Worm (Caenorhabditis elegans) whole organism, L4 larva: Measurements from ENCODE around the gene clec-142.
"Not testable (repeated sequence)": the region's sequence is repeated elsewhere in the genome, so short reads cannot be mapped to it uniquely, and the experiment has no call there.

Experiments used
- F37D6.2 ChIP-seq: sonication (generic microtip); optimal IDR thresholded peaks from 2 replicates; lab custom pipeline; 2016; ENCODE audit warnings: mild to moderate bottlenecking, missing genetic modification characterization, missing compliant biosample characterization
- R02D3.7 ChIP-seq: fragments of 150-350 bp; sonication (generic microtip); optimal IDR thresholded peaks from 3 replicates; lab custom pipeline; 2014; ENCODE audit warnings: missing biosample characterization, missing genetic modification characterization
- T20F7.1 ChIP-seq: fragments of 200-800 bp; sonication (Bioruptor generic); optimal IDR thresholded peaks from 2 replicates; lab custom pipeline; 2018; ENCODE audit warnings: mild to moderate bottlenecking, missing genetic modification characterization, missing compliant biosample characterization
- Y5F2A.4 ChIP-seq: fragments of 200-800 bp; sonication (Bioruptor generic); optimal IDR thresholded peaks from 2 replicates; lab custom pipeline; 2018; ENCODE audit warnings: mild to moderate bottlenecking, missing genetic modification characterization, missing compliant biosample characterization
- aha-1 ChIP-seq: fragments of 150-350 bp; peaks from one replicate; lab custom pipeline; 2014; ENCODE audit warnings: missing biosample characterization, missing genetic modification characterization
- aly-2 ChIP-seq: sonication (generic microtip); optimal IDR thresholded peaks from 2 replicates; lab custom pipeline; 2018; ENCODE audit warnings: missing biosample characterization, missing genetic modification characterization
- ceh-20 ChIP-seq: fragments of 200-800 bp; sonication (Bioruptor generic); IDR thresholded peaks from 2 replicates; pipeline ENCODE4 v1.3.6; 2022; ENCODE audit warnings: missing genetic modification reagents, missing genetic modification characterization, missing compliant biosample characterization
- ceh-32 ChIP-seq: sonication (generic microtip); optimal IDR thresholded peaks from 2 replicates; lab custom pipeline; 2016; ENCODE audit warnings: mild to moderate bottlenecking, missing genetic modification characterization, missing compliant biosample characterization; ENCODE audit not compliant: poor library complexity
- daf-16 ChIP-seq, 3 experiments: sonication (generic microtip); optimal IDR thresholded peaks; 2 replicates each; lab custom pipeline; 2016 to 2017; ENCODE audit warnings: missing genetic modification characterization in 3 of 3, missing genetic modification reagents in 3 of 3, mild to moderate bottlenecking in 2 of 3, missing compliant biosample characterization in 2 of 3, missing biosample characterization in 1 of 3, moderate library complexity in 1 of 3
- dmd-6 ChIP-seq: fragments of 200-800 bp; sonication (Bioruptor generic); IDR thresholded peaks from 2 replicates; pipeline ENCODE4 v1.3.6; 2022; ENCODE audit warnings: missing genetic modification reagents, missing genetic modification characterization, missing compliant biosample characterization
- egl-43 ChIP-seq: fragments of 200-800 bp; sonication (Bioruptor generic); IDR thresholded peaks from 2 replicates; pipeline ENCODE4 v1.3.6; 2022; ENCODE audit warnings: missing genetic modification reagents, missing genetic modification characterization, missing compliant biosample characterization
- fkh-10 ChIP-seq: fragments of 150-350 bp; optimal IDR thresholded peaks from 2 replicates; lab custom pipeline; 2014; ENCODE audit warnings: missing biosample characterization, missing genetic modification reagents, missing genetic modification characterization
- fos-1 ChIP-seq: fragments of 150-350 bp; optimal IDR thresholded peaks from 2 replicates; lab custom pipeline; 2014; ENCODE audit warnings: missing biosample characterization, missing genetic modification characterization
- jun-1 ChIP-seq: fragments of 150-350 bp; optimal IDR thresholded peaks from 2 replicates; lab custom pipeline; 2014; ENCODE audit warnings: missing biosample characterization, missing genetic modification reagents, missing genetic modification characterization
- lin-29 ChIP-seq: fragments of 200-800 bp; sonication (Bioruptor generic); IDR thresholded peaks from 2 replicates; pipeline ENCODE4 v1.3.6; 2022; ENCODE audit warnings: missing genetic modification reagents, missing genetic modification characterization, missing compliant biosample characterization
- lsy-2 ChIP-seq, 2 experiments: fragments of 150-350 bp in 1 of 2; sonication (generic microtip) in 1 of 2; optimal IDR thresholded peaks; 2 replicates each; lab custom pipeline; 2014 to 2017; ENCODE audit warnings: missing biosample characterization in 2 of 2, missing genetic modification characterization in 2 of 2
- mdl-1 ChIP-seq, 2 experiments: fragments of 150-350 bp in 1 of 2; sonication (generic microtip) in 1 of 2; optimal IDR thresholded peaks; 2 replicates each; lab custom pipeline; 2014 to 2017; ENCODE audit warnings: missing biosample characterization in 2 of 2, missing genetic modification characterization in 2 of 2
- mes-2 ChIP-seq: sonication (generic microtip); optimal IDR thresholded peaks from 2 replicates; lab custom pipeline; 2016; ENCODE audit warnings: missing genotype, mild to moderate bottlenecking, missing genetic modification characterization, missing compliant biosample characterization; ENCODE audit not compliant: poor library complexity, severe bottlenecking
- nhr-237 ChIP-seq: sonication (generic microtip); optimal IDR thresholded peaks from 2 replicates; lab custom pipeline; 2017; ENCODE audit warnings: missing biosample characterization, missing genetic modification characterization
- nhr-48 ChIP-seq: sonication (generic microtip); optimal IDR thresholded peaks from 2 replicates; lab custom pipeline; 2016; ENCODE audit warnings: mild to moderate bottlenecking, missing genetic modification characterization, missing compliant biosample characterization
- nhr-6 ChIP-seq: fragments of 150-350 bp; optimal IDR thresholded peaks from 2 replicates; lab custom pipeline; 2014; ENCODE audit warnings: missing biosample characterization, missing genetic modification characterization
- php-3 ChIP-seq: fragments of 200-800 bp; sonication (Bioruptor generic); IDR thresholded peaks from 2 replicates; pipeline ENCODE4 v1.3.6; 2022; ENCODE audit warnings: missing genetic modification reagents, missing genetic modification characterization, missing compliant biosample characterization
- rbr-2 ChIP-seq: sonication (generic microtip); optimal IDR thresholded peaks from 2 replicates; lab custom pipeline; 2016; ENCODE audit warnings: missing genotype, missing genetic modification characterization, missing compliant biosample characterization
- saeg-2 ChIP-seq: fragments of 200-800 bp; sonication (Bioruptor generic); IDR thresholded peaks from 2 replicates; pipeline ENCODE4 v1.3.6; 2022; ENCODE audit warnings: missing genetic modification reagents, missing genetic modification characterization, missing compliant biosample characterization
- spr-3 ChIP-seq: fragments of 200-800 bp; sonication (Bioruptor generic); optimal IDR thresholded peaks from 2 replicates; lab custom pipeline; 2018; ENCODE audit warnings: mild to moderate bottlenecking, missing genetic modification characterization, missing compliant biosample characterization
- tra-1 ChIP-seq: fragments of 200-800 bp; sonication (Bioruptor generic); IDR thresholded peaks from 2 replicates; pipeline ENCODE4 v1.3.6; 2022; ENCODE audit warnings: missing genetic modification reagents, missing genetic modification characterization, missing compliant biosample characterization
- unc-62 ChIP-seq, 3 experiments: fragments of 150-350 bp in 1 of 3; sonication (generic microtip); optimal IDR thresholded peaks in 2 of 3; peaks in 1 of 3; 1 replicate in 1 of 3; 2 replicates in 2 of 3; lab custom pipeline; 2014 to 2017; ENCODE audit warnings: missing biosample characterization in 3 of 3, missing genetic modification characterization in 3 of 3, missing genetic modification reagents in 3 of 3, missing genotype in 1 of 3
- zip-11 ChIP-seq: fragments of 200-800 bp; sonication (Bioruptor generic); IDR thresholded peaks from 2 replicates; pipeline ENCODE4 v1.3.6; 2022; ENCODE audit warnings: missing genetic modification characterization, missing compliant biosample characterization

The clec-142 gene

ce11 chrII:8285837-8286236 is 7.4 kb downstream of the clec-142 start:
- TF ChIP-seq lsy-2 (tag; optimal IDR thresholded peaks at IDR 0.05; lab: Kevin White, UChicago) (peak in 1 of 2 experiments; percentile 16), daf-16 (GFP tag; optimal IDR thresholded peaks at IDR 0.05; lab: Kevin White, UChicago) (peak in 1 of 2 experiments; percentile 18)
- TF ChIP-seq daf-16 (tag; optimal IDR thresholded peaks at IDR 0.05; lab: Kevin White, UChicago): not testable (repeated sequence)

- TF ChIP-seq fos-1 (tag; lab: Kevin White, UChicago) (no peak), egl-43 (no peak), T20F7.1 (GFP tag; lab: Kevin White, UChicago) (no peak)
These were observed 16.8 kb downstream of the clec-142 start, which contains the start of gene nlp-55 for ce11 chrII:8295296-8295695. TSS of gene nlp-55 (minus strand) at chrII:8295396.

ce11 chrII:8308314-8308713 is 29.8 kb downstream of the clec-142 start:
- TF ChIP-seq unc-62 (GFP tag; optimal IDR thresholded peaks at IDR 0.05 in 1 of 2; lab: Kevin White, UChicago) (peak in 1 of 2 experiments; percentile 79), unc-62 (tag; optimal IDR thresholded peaks at IDR 0.05; lab: Kevin White, UChicago) (no peak), zip-11 (no peak), aha-1 (tag; lab: Kevin White, UChicago) (peak; percentile 97)

- TF ChIP-seq ceh-20: no peak
- TF ChIP-seq unc-62 (GFP tag; optimal IDR thresholded peaks at IDR 0.05 in 1 of 2; lab: Kevin White, UChicago): peak in 1 of 2 experiments; percentile 67
- no peak for TF ChIP-seq unc-62 (tag; optimal IDR thresholded peaks at IDR 0.05; lab: Kevin White, UChicago)
- no peak for TF ChIP-seq R02D3.7 (tag; lab: Kevin White, UChicago)
- TF ChIP-seq mes-2 (tag; lab: Kevin White, UChicago): no peak
These were observed 33.0 kb downstream of the clec-142 start for ce11 chrII:8311484-8311883.

- TF ChIP-seq fkh-10 (GFP tag; lab: Kevin White, UChicago): peak; percentile 67
- TF ChIP-seq rbr-2 (tag; lab: Kevin White, UChicago): no peak
These were observed 33.5 kb downstream of the clec-142 start for ce11 chrII:8312012-8312411.

ce11 chrII:8314768-8315167 is 36.3 kb downstream of the clec-142 start:
- no peak for TF ChIP-seq saeg-2
- TF ChIP-seq unc-62 (GFP tag; optimal IDR thresholded peaks at IDR 0.05 in 1 of 2; lab: Kevin White, UChicago): peak in 1 of 2 experiments; percentile 30
- no peak for TF ChIP-seq unc-62 (tag; optimal IDR thresholded peaks at IDR 0.05; lab: Kevin White, UChicago)
- TF ChIP-seq tra-1: no peak
- TF ChIP-seq mdl-1 (tag; optimal IDR thresholded peaks at IDR 0.05; lab: Kevin White, UChicago): no peak
- peak; percentile 91 for TF ChIP-seq aha-1 (tag; lab: Kevin White, UChicago)
- no peak for TF ChIP-seq egl-43
- TF ChIP-seq aly-2: no peak
- no peak for TF ChIP-seq php-3 (GFP tag; lab: Robert Waterston, UW)
- TF ChIP-seq ceh-32 (tag; lab: Kevin White, UChicago): no peak
- no peak for TF ChIP-seq jun-1
- no peak for TF ChIP-seq dmd-6

- no peak for TF ChIP-seq F37D6.2
- no peak for TF ChIP-seq nhr-6 (tag; lab: Kevin White, UChicago)
- no peak for TF ChIP-seq nhr-48 (tag; lab: Kevin White, UChicago)
- TF ChIP-seq unc-62 (GFP tag; optimal IDR thresholded peaks at IDR 0.05 in 1 of 2; lab: Kevin White, UChicago): peak in 1 of 2 experiments; percentile 77
- TF ChIP-seq unc-62 (tag; optimal IDR thresholded peaks at IDR 0.05; lab: Kevin White, UChicago): no peak
- TF ChIP-seq Y5F2A.4 (GFP tag; lab: Kevin White, UChicago): no peak
- no peak for TF ChIP-seq dmd-6
- no peak for TF ChIP-seq spr-3 (GFP tag; lab: Kevin White, UChicago)
- no peak for TF ChIP-seq lin-29
- TF ChIP-seq nhr-237 (tag; lab: Kevin White, UChicago): no peak
These were observed 38.2 kb downstream of the clec-142 start for ce11 chrII:8316701-8317100.
